Worm (Caenorhabditis elegans) whole organism, late embryonic: ENCODE measurements around the gene col-169.

ENCODE experiments used
- F13H6.1 ChIP-seq: sonication (generic microtip); optimal IDR thresholded peaks from 2 replicates; lab custom pipeline; 2016; ENCODE audit warnings: missing genetic modification characterization, missing compliant biosample characterization
- ama-1 ChIP-seq: fragments of 150-350 bp; optimal IDR thresholded peaks from 2 replicates; lab custom pipeline; 2014
- ceh-18 ChIP-seq: sonication (generic microtip); optimal IDR thresholded peaks from 2 replicates; lab custom pipeline; 2016; ENCODE audit warnings: missing genetic modification characterization, missing compliant biosample characterization
- ceh-9 ChIP-seq: sonication (generic microtip); optimal IDR thresholded peaks from 2 replicates; lab custom pipeline; 2016; ENCODE audit warnings: mild to moderate bottlenecking, missing genetic modification characterization, inconsistent platforms, missing compliant biosample characterization
- fkh-10 ChIP-seq: fragments of 150-350 bp; optimal IDR thresholded peaks from 2 replicates; lab custom pipeline; 2014; ENCODE audit warnings: missing biosample characterization, missing genetic modification reagents, missing genetic modification characterization
- lin-11 ChIP-seq: fragments of 200-800 bp; sonication (Bioruptor generic); optimal IDR thresholded peaks from 2 replicates; lab custom pipeline; 2018; ENCODE audit warnings: mild to moderate bottlenecking, missing genetic modification characterization, missing compliant biosample characterization
- pat-9 ChIP-seq: fragments of 200-800 bp; sonication (Bioruptor generic); optimal IDR thresholded peaks from 2 replicates; lab custom pipeline; 2018; ENCODE audit warnings: mild to moderate bottlenecking, missing genetic modification characterization, moderate library complexity, missing compliant biosample characterization
- tbx-2 ChIP-seq: sonication (generic microtip); optimal IDR thresholded peaks from 2 replicates; lab custom pipeline; 2016; ENCODE audit warnings: missing genetic modification characterization, missing compliant biosample characterization

DNA sequence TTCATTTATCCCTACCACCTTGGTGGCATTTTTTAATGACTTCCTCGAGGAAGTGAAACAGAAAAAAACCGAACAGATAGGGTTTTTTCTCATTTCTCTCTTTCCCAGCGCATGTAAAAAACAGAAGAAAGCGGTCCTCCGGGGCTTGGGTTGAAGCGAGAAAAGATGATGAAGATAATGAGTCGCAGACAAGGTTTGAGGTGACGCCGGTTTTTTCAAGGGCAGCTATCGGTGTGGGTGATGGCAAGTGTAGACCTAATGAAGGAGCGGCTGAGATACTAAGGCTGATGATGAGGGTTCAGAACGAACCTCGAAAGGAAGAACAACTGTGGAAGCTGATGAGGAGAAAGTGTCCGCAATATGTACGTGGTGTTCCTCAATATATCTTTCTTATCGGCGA is 8.1 kb upstream of the col-169 start:
- TF ChIP-seq lin-11 (tag; lab: Kevin White, UChicago): no peak
- TF ChIP-seq pat-9: no peak
- no peak for TF ChIP-seq ama-1 (lab: Kevin White, UChicago)
- TF ChIP-seq ceh-18 (tag; lab: Kevin White, UChicago): no peak
- no peak for TF ChIP-seq F13H6.1 (tag; lab: Kevin White, UChicago)
- no peak for TF ChIP-seq tbx-2
- TF ChIP-seq ceh-9 (tag; lab: Kevin White, UChicago): no peak
- no peak for TF ChIP-seq fkh-10
